Worm (Caenorhabditis elegans) whole organism, L1 larva: ENCODE results near the gene cpt-5.

ENCODE experiments used
- ama-1 ChIP-seq: fragments of 150-350 bp; optimal IDR thresholded peaks from 2 replicates; lab custom pipeline; 2014
- dpl-1 ChIP-seq, 3 experiments: fragments of 150-350 bp in 2 of 3; sonication (generic microtip) in 1 of 3; optimal IDR thresholded peaks; 2 replicates each; lab custom pipeline; 2014 to 2017; ENCODE audit warnings: missing biosample characterization in 3 of 3, missing genetic modification characterization in 3 of 3, missing genetic modification reagents in 3 of 3
- dsc-1 ChIP-seq: sonication (generic microtip); optimal IDR thresholded peaks from 2 replicates; lab custom pipeline; 2016; ENCODE audit warnings: mild to moderate bottlenecking, missing genetic modification characterization, missing compliant biosample characterization
- egl-27 ChIP-seq, 2 experiments: fragments of 150-350 bp in 1 of 2; sonication (generic microtip); optimal IDR thresholded peaks; 3 replicates each; lab custom pipeline; 2017 to 2018; ENCODE audit warnings: missing biosample characterization in 2 of 2, missing genetic modification characterization in 2 of 2, missing genetic modification reagents in 2 of 2
- fkh-10 ChIP-seq: sonication (generic microtip); optimal IDR thresholded peaks from 2 replicates; lab custom pipeline; 2017; ENCODE audit warnings: missing biosample characterization, missing genetic modification reagents, missing genetic modification characterization
- isw-1 ChIP-seq: fragments of 200-800 bp; sonication (Bioruptor generic); IDR thresholded peaks from 2 replicates; pipeline ENCODE4 v1.3.6; 2022; ENCODE audit warnings: missing genetic modification characterization, missing compliant biosample characterization
- lin-39 ChIP-seq: fragments of 150-350 bp; optimal IDR thresholded peaks from 2 replicates; lab custom pipeline; 2014; ENCODE audit warnings: missing biosample characterization, missing genetic modification reagents, missing genetic modification characterization
- lsy-2 ChIP-seq, 2 experiments: fragments of 150-350 bp; optimal IDR thresholded peaks; 2 replicates each; lab custom pipeline; 2014; ENCODE audit warnings: missing biosample characterization in 2 of 2, missing genetic modification characterization in 2 of 2
- mab-9 ChIP-seq: fragments of 200-800 bp; sonication (Bioruptor generic); IDR thresholded peaks from 2 replicates; pipeline ENCODE4 v1.3.6; 2022; ENCODE audit warnings: missing genetic modification reagents, missing genetic modification characterization, missing compliant biosample characterization
- nhr-11 ChIP-seq: fragments of 150-350 bp; optimal IDR thresholded peaks from 2 replicates; lab custom pipeline; 2014; ENCODE audit warnings: missing biosample characterization, missing genetic modification characterization
- snpc-4 ChIP-seq: fragments of 150-350 bp; optimal IDR thresholded peaks from 2 replicates; lab custom pipeline; 2014; ENCODE audit warnings: missing biosample characterization, missing genetic modification characterization
- zag-1 ChIP-seq: fragments of 150-350 bp; optimal IDR thresholded peaks from 2 replicates; lab custom pipeline; 2014; ENCODE audit warnings: missing biosample characterization, missing genetic modification characterization

DNA sequence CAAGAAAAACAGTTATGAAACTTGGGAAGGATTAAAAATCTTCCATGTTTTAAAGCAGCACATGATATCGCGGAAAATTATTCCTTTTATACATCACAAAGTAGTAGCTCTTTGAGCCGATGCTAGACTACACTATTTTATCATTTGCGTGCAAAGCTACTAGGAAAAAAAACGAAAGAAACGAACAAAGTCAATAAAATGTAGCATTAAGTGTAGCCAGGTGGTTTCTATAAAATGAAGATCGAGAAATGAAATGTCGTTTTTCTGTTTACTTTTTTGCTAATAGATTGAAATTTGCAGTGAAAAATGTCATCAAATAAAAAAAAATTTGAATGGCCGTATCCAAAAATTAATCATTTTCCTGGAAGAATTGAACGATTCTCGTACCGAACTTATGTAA, at the start of gene cpt-5:
- no peak for TF ChIP-seq zag-1
- TF ChIP-seq egl-27 (tag; optimal IDR thresholded peaks at IDR 0.05; lab: Kevin White, UChicago): no peak
- no peak for TF ChIP-seq ama-1 (lab: Kevin White, UChicago)
- no peak for TF ChIP-seq mab-9 (GFP tag; lab: Robert Waterston, UW)
- no peak for TF ChIP-seq isw-1 (GFP tag; lab: Robert Waterston, UW)
- no peak for TF ChIP-seq lsy-2 (tag; optimal IDR thresholded peaks at IDR 0.05; lab: Kevin White, UChicago)
- TF ChIP-seq snpc-4 (tag; lab: Kevin White, UChicago): no peak
- TF ChIP-seq nhr-11 (tag; lab: Kevin White, UChicago): no peak
- no peak for TF ChIP-seq fkh-10 (GFP tag; lab: Kevin White, UChicago)
- no peak for TF ChIP-seq lin-39
- TF ChIP-seq dsc-1: no peak
- no peak for TF ChIP-seq dpl-1 (GFP tag; optimal IDR thresholded peaks at IDR 0.05; lab: Kevin White, UChicago)
